Worm (Caenorhabditis elegans): ENCODE results near the gene hir-1.

Gene hir-1

ce11 chrV:5535774-5536173 is 13.8 kb downstream of the hir-1 start, which contains the start of gene C24G6.8:
Gene C24G6.8 (minus strand): TSS chrV:5535874.
- no peak for TF ChIP-seq med-1 (GFP tag; optimal IDR thresholded peaks at IDR 0.05; ENCODE audit: insufficient read depth)
- no peak for TF ChIP-seq ztf-29 (GFP tag; IDR thresholded peaks at IDR 0.05)
- no peak for TF ChIP-seq T22C8.4 (GFP tag; IDR thresholded peaks at IDR 0.05)
- no peak for TF ChIP-seq klf-2 (GFP tag; conservative IDR thresholded peaks at IDR 0.05)
- no peak for TF ChIP-seq tab-1 (GFP tag; IDR thresholded peaks at IDR 0.05)
- no peak for TF ChIP-seq cog-1 (tag; optimal IDR thresholded peaks at IDR 0.05)
- TF ChIP-seq ref-1 (GFP tag; conservative IDR thresholded peaks at IDR 0.05) = no peak
- no peak for TF ChIP-seq ztf-23 (GFP tag; IDR thresholded peaks at IDR 0.05)
- no peak for TF ChIP-seq flt-1 (GFP tag; IDR thresholded peaks at IDR 0.05)

DNA sequence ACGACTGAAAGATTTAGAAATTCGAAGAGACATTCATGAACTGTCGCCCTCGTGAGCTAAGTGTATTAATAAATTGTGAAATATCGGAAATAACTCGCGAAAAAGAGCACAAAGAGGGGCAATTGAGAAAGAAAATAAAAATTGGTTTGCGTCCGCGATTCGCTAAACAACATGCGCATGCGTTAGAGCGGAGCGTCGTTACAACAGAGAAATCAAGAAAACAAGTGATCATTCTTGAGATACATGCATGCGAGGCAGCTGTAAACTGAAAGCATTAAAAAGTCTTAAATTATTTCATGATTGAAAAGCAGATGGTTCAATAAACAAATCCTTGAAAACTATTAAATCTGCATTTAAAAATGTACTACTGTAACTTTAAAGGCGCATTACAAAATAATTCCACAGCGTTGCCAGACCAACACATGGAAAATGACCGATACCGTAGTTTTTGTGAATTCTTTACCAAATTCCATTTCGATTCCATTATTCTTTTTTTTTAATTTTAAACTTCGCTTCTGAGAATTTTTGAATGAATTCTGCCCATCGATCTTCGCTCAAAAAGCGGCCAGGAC is 14.4 kb downstream of the hir-1 start, which contains the start of the genes cox-16 and syp-2:
Gene cox-16 (minus strand): TSS at position 4 of the 572 bp plus-strand sequence.
Gene syp-2 (plus strand): TSS at position 248 of the 572 bp plus-strand sequence.
- TF ChIP-seq ztf-23 (GFP tag; IDR thresholded peaks at IDR 0.05) (no peak), ref-1 (GFP tag; conservative IDR thresholded peaks at IDR 0.05) (no peak), ztf-29 (GFP tag; IDR thresholded peaks at IDR 0.05) (no peak), tab-1 (GFP tag; IDR thresholded peaks at IDR 0.05) (no peak), T22C8.4 (GFP tag; IDR thresholded peaks at IDR 0.05) (no peak), klf-2 (GFP tag; conservative IDR thresholded peaks at IDR 0.05) (no peak), cog-1 (tag; optimal IDR thresholded peaks at IDR 0.05) (no peak), med-1 (GFP tag; optimal IDR thresholded peaks at IDR 0.05; ENCODE audit: insufficient read depth) (no peak), flt-1 (GFP tag; IDR thresholded peaks at IDR 0.05) (no peak)

DNA sequence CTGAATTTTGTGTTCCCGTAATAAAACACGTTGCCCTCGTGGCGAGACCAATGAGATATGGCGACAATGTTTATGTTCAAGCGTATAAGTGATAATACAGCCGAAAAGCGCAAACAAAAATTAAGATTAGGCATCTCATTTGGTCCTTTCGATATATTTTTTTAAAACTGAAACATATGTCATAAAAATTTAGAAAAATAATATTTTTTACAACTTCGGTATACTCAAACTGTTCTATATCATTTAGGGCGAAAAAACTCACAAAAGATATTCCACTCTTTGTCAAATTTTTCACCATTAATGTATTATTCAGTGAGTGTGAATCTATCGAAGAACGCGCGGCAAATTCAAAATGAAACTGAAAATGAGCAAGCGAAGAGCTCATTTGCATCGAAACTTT is 16.6 kb downstream of the hir-1 start, which contains the start of gene cft-1:
Gene cft-1 (plus strand): TSS at position 301 of the 400 bp plus-strand sequence.
- TF ChIP-seq ztf-23 (GFP tag; IDR thresholded peaks at IDR 0.05) (no peak), flt-1 (GFP tag; IDR thresholded peaks at IDR 0.05) (no peak), T22C8.4 (GFP tag; IDR thresholded peaks at IDR 0.05) (no peak), ref-1 (GFP tag; conservative IDR thresholded peaks at IDR 0.05) (no peak), med-1 (GFP tag; optimal IDR thresholded peaks at IDR 0.05; ENCODE audit: insufficient read depth) (no peak)

DNA sequence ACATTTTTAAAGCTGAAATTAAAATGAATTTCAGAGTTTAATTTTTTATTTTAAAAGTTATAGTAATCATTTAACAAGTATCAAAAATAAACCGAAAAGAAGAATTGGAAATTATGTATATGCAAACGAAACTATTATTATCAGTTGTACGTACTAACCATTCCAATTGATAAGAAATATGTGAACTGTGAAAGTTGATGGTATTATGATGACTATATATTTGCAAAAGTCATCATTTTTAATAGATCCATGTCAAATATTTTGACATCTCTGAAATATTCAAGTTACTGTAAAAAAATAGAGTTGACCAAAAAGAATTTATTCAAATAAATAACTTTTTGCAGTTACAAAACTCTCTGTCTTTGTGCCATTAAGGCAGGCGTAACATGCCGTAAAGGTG is 26.1 kb downstream of the hir-1 start, which contains the start of gene ugt-48:
Gene ugt-48 (minus strand): TSS at position 12 of the 400 bp plus-strand sequence.
- TF ChIP-seq ztf-23 (GFP tag; IDR thresholded peaks at IDR 0.05) (no peak), med-1 (GFP tag; optimal IDR thresholded peaks at IDR 0.05; ENCODE audit: insufficient read depth) (no peak), cog-1 (tag; optimal IDR thresholded peaks at IDR 0.05) (no peak), T22C8.4 (GFP tag; IDR thresholded peaks at IDR 0.05) (no peak), tab-1 (GFP tag; IDR thresholded peaks at IDR 0.05) (no peak), flt-1 (GFP tag; IDR thresholded peaks at IDR 0.05) (no peak), klf-2 (GFP tag; conservative IDR thresholded peaks at IDR 0.05) (no peak), ref-1 (GFP tag; conservative IDR thresholded peaks at IDR 0.05) (no peak), ztf-29 (GFP tag; IDR thresholded peaks at IDR 0.05) (no peak)

ce11 chrV:5548497-5548896 is 26.6 kb downstream of the hir-1 start:
- TF ChIP-seq med-1 (GFP tag; optimal IDR thresholded peaks at IDR 0.05; ENCODE audit: insufficient read depth) (no peak), flt-1 (GFP tag; IDR thresholded peaks at IDR 0.05) (no peak), ref-1 (GFP tag; conservative IDR thresholded peaks at IDR 0.05) (no peak), ztf-29 (GFP tag; IDR thresholded peaks at IDR 0.05) (no peak)

DNA sequence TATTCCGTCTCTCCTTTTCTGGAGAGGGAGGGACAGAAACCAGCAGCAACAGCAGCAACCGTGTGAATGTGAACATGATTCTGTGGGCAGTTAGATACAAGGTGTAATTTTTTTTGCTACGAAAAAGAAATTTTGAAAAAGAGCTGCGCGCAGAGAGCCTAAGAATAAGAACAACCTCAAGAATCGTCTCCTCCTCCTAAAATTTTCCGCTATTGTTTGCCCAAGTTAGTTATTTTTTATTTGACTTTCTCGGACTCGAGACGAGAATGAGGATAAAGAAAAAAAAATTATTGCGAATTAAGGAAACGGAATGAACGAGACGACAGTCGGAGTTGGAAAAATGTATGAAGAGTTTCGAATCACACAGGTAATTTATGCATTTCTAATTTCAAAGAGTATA is 36.7 kb downstream of the hir-1 start, which contains the start of gene glb-5:
Gene glb-5 (plus strand): TSS at position 301 of the 400 bp plus-strand sequence.
- no peak for TF ChIP-seq ztf-23 (GFP tag; IDR thresholded peaks at IDR 0.05)
- TF ChIP-seq tab-1 (GFP tag; IDR thresholded peaks at IDR 0.05) = no peak
- no peak for TF ChIP-seq T22C8.4 (GFP tag; IDR thresholded peaks at IDR 0.05)
- no peak for TF ChIP-seq med-1 (GFP tag; optimal IDR thresholded peaks at IDR 0.05; ENCODE audit: insufficient read depth)
- no peak for TF ChIP-seq ref-1 (GFP tag; conservative IDR thresholded peaks at IDR 0.05)
- no peak for TF ChIP-seq klf-2 (GFP tag; conservative IDR thresholded peaks at IDR 0.05)
- no peak for TF ChIP-seq cog-1 (tag; optimal IDR thresholded peaks at IDR 0.05)
- no peak for TF ChIP-seq ztf-29 (GFP tag; IDR thresholded peaks at IDR 0.05)
- no peak for TF ChIP-seq flt-1 (GFP tag; IDR thresholded peaks at IDR 0.05)

DNA sequence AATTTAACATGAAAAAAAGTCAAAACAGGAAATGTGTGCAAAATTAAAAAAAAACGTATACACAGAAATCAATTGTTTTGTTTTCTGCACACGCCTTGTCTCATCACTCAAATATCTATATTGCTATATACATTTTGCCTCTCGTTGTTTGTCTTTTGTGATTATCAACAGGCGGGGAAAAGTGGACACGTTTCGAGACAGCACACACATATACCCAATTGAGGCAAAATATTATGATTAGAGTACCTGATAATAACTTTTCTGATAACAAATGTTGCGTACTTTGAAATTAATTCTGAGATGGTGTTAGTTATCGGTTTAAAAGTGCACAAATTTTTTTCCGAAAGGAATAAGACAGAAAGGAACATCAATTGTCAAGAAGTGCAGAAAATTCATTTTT is 37.9 kb downstream of the hir-1 start:
- TF ChIP-seq flt-1 (GFP tag; IDR thresholded peaks at IDR 0.05) (no peak), ztf-29 (GFP tag; IDR thresholded peaks at IDR 0.05) (no peak), ref-1 (GFP tag; conservative IDR thresholded peaks at IDR 0.05) (no peak), klf-2 (GFP tag; conservative IDR thresholded peaks at IDR 0.05) (no peak), T22C8.4 (GFP tag; IDR thresholded peaks at IDR 0.05) (no peak), cog-1 (tag; optimal IDR thresholded peaks at IDR 0.05) (no peak), ztf-23 (GFP tag; IDR thresholded peaks at IDR 0.05) (no peak), med-1 (GFP tag; optimal IDR thresholded peaks at IDR 0.05; ENCODE audit: insufficient read depth) (no peak), tab-1 (GFP tag; IDR thresholded peaks at IDR 0.05) (no peak)

- TF ChIP-seq klf-2 (GFP tag; conservative IDR thresholded peaks at IDR 0.05) = no peak
- no peak for TF ChIP-seq ztf-29 (GFP tag; IDR thresholded peaks at IDR 0.05)
- TF ChIP-seq med-1 (GFP tag; optimal IDR thresholded peaks at IDR 0.05; ENCODE audit: insufficient read depth) = no peak
- TF ChIP-seq ztf-23 (GFP tag; IDR thresholded peaks at IDR 0.05) = no peak
- TF ChIP-seq flt-1 (GFP tag; IDR thresholded peaks at IDR 0.05) = no peak
- no peak for TF ChIP-seq cog-1 (tag; optimal IDR thresholded peaks at IDR 0.05)
- no peak for TF ChIP-seq tab-1 (GFP tag; IDR thresholded peaks at IDR 0.05)
- TF ChIP-seq ref-1 (GFP tag; conservative IDR thresholded peaks at IDR 0.05) = no peak
- no peak for TF ChIP-seq T22C8.4 (GFP tag; IDR thresholded peaks at IDR 0.05)
Observed at ce11 chrV:5567119-5567518, 45.2 kb downstream of the hir-1 start, which contains the start of gene C18C4.7. Gene C18C4.7 (minus strand): TSS chrV:5567219.

ce11 chrV:5570433-5570832 is 48.5 kb downstream of the hir-1 start, which contains the start of gene glb-6:
Gene glb-6 (minus strand): TSS chrV:5570533.
- TF ChIP-seq T22C8.4 (GFP tag; IDR thresholded peaks at IDR 0.05) (no peak), ztf-23 (GFP tag; IDR thresholded peaks at IDR 0.05) (no peak), ztf-29 (GFP tag; IDR thresholded peaks at IDR 0.05) (no peak), flt-1 (GFP tag; IDR thresholded peaks at IDR 0.05) (no peak), klf-2 (GFP tag; conservative IDR thresholded peaks at IDR 0.05) (no peak), ref-1 (GFP tag; conservative IDR thresholded peaks at IDR 0.05) (no peak), tab-1 (GFP tag; IDR thresholded peaks at IDR 0.05) (no peak), med-1 (GFP tag; optimal IDR thresholded peaks at IDR 0.05; ENCODE audit: insufficient read depth) (no peak), cog-1 (tag; optimal IDR thresholded peaks at IDR 0.05) (no peak)

Data from whole organism, midembryonic.